Fruit fly (Drosophila melanogaster) whole organism: ENCODE data around the gene CG9692.
A peak's percentile ranks its signal among the peaks of the same experiment; 100 is the strongest.

Source experiments
- CG8478 ChIP-seq: fragments of >200 bp; optimal IDR thresholded peaks from 2 replicates; lab custom pipeline; 2018; ENCODE audit warnings: inconsistent platforms
- Dll ChIP-seq: fragments of >200 bp; optimal IDR thresholded peaks from 2 replicates; lab custom pipeline; 2017
- EcR ChIP-seq, 2 experiments: fragments of >200 bp; optimal IDR thresholded peaks; 2 replicates each; lab custom pipeline; 2017; ENCODE audit warnings: missing biosample characterization in 2 of 2, missing genetic modification characterization in 2 of 2, missing genetic modification reagents in 2 of 2
- pan ChIP-seq: fragments of >200 bp; optimal IDR thresholded peaks from 2 replicates; lab custom pipeline; 2017
- psq ChIP-seq: fragments of >200 bp; optimal IDR thresholded peaks from 2 replicates; lab custom pipeline; 2017
- usp ChIP-seq: fragments of >200 bp; optimal IDR thresholded peaks from 2 replicates; lab custom pipeline; 2017; ENCODE audit warnings: missing biosample characterization, missing genetic modification characterization, mixed read lengths

Gene CG9692

DNA sequence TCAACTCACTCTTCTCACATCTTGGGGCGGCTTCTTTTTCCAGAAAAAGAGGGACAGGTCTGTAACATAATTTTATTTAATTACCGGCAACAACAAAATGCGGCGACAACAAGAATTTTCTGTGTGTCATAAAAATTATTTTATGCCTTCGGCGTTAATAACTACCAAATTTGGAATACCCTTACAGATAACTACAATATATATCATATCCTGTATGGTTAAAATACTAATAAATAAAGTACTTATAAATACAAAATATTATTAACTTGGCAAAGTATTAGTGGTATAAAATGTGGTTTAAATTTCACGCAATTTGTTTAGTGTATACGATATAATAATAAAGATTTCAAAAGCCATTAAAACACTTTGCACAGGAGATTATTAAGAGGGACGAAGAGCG is 46.0 kb downstream of the CG9692 start:
- TF ChIP-seq CG8478 (lab: Kevin White, UChicago) (no peak), pan (lab: Kevin White, UChicago) (no peak), psq (lab: Kevin White, UChicago) (no peak), Dll (lab: Kevin White, UChicago) (no peak), usp (GFP tag; lab: Kevin White, UChicago) (no peak), EcR (GFP tag; optimal IDR thresholded peaks at IDR 0.05; lab: Kevin White, UChicago) (no peak)

DNA sequence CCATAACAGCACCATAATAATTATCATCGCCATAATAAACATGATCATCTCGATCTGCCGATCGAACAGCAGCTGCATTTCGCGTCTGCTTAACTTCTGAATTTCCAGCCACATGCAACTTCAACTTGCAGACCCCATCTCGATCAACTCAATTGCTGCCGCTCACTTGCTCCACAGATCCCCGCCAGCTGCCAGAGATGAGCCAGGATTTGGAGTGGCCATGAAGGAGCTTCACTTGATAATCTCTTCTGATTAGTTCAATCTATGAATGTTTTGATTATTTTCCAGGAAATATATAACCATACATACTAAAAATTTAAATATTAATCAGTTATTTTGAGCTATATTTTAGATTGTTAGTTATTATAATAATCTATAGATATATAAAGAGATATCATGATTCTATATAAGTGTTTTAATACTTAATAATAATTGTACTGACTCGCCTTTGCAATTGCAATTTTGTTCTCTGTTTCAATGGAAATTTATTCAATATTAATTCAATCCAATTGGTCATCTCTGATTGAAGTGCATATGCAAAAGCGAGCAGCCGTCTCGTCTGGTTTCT is 46.8 kb downstream of the CG9692 start:
- TF ChIP-seq usp (GFP tag; lab: Kevin White, UChicago) (no peak), pan (lab: Kevin White, UChicago) (no peak), Dll (lab: Kevin White, UChicago) (no peak), psq (lab: Kevin White, UChicago) (no peak), CG8478 (lab: Kevin White, UChicago) (no peak), EcR (GFP tag; optimal IDR thresholded peaks at IDR 0.05; lab: Kevin White, UChicago) (no peak)

DNA sequence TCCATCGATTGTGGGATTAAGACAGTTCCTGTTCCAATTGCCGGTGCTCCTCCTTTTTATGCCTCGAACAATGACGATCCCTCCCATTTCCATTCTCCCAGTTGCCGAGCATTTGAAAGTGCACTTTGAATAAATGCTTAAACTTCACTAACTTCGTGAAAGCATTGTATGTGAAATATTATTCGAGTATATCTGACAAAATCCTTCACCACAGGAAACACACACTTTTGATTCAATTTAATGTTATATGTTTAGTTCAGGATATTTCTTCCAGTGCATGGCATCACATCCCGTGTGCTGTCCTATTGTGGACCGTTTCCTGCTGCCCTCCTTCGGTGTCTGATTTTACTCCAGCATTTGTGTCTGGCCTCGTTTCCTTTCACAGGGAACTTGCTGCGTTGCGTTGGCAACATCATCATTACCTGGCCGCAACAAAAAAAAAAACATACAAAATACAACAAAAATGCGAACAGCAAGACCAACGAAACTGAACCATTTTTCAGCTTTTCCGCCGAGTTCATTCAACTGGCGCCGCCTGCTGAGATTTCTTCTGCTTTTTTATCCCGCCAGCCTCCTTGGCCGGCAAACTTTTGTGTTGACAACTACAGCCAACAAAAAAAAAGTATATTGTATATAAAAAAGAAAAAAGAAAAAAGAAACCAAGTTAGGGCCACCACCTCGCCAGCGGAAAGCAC is 47.8 kb downstream of the CG9692 start:
- peak in 1 of 2 experiments; percentile 73 for TF ChIP-seq EcR (GFP tag; optimal IDR thresholded peaks at IDR 0.05; lab: Kevin White, UChicago)
- no peak for TF ChIP-seq Dll (lab: Kevin White, UChicago)

DNA sequence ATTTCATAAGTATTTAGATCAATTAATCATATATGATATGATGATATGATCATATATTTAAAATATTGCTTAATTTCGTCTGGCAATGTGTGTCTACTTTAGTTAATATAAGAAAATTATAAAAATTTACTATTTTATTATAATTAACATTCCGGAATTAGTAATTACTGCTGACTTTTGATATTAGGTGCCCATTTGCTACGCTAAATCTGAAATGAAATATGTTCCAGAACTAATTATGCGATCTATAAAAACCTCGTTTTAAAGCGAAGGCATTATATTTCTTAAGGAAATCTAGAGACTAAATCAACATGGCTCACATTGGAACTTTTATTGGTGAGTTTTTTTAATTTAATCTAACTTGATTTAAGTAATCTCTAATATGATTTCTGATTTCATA is 50.4 kb downstream of the CG9692 start, which contains the start of gene CG42852:
Gene CG42852, plus strand, starts transcription at position 301 of the 400 bp plus-strand sequence.
- TF ChIP-seq EcR (GFP tag; optimal IDR thresholded peaks at IDR 0.05; lab: Kevin White, UChicago) (no peak), Dll (lab: Kevin White, UChicago) (no peak), CG8478 (lab: Kevin White, UChicago) (no peak), pan (lab: Kevin White, UChicago) (no peak), psq (lab: Kevin White, UChicago) (no peak), usp (GFP tag; lab: Kevin White, UChicago) (no peak)
